Worm (Caenorhabditis elegans): ENCODE results near the gene srd-66.

srd-66 gene

ce11 chrIII:1951388-1951787 is 31.1 kb downstream of the srd-66 start, which contains the start of gene F53A3.7 (continued):
- no peak for TF ChIP-seq cebp-1 (GFP tag; IDR thresholded peaks at IDR 0.05)
- no peak for TF ChIP-seq cebp-1 (tag; optimal IDR thresholded peaks at IDR 0.05)
- no peak for TF ChIP-seq F10E7.11 (tag; optimal IDR thresholded peaks at IDR 0.05)
- no peak for TF ChIP-seq F22D6.2 (tag; optimal IDR thresholded peaks at IDR 0.05)
- no peak for TF ChIP-seq nhr-90 (tag; optimal IDR thresholded peaks at IDR 0.05)
- TF ChIP-seq sea-2 (GFP tag; IDR thresholded peaks at IDR 0.05), result no peak
- no peak for TF ChIP-seq mel-28 (tag; optimal IDR thresholded peaks at IDR 0.05; ENCODE audit: borderline replicate concordance)
- TF ChIP-seq ama-1 (optimal IDR thresholded peaks at IDR 0.05), result no peak
- TF ChIP-seq ama-1 (GFP tag; optimal IDR thresholded peaks at IDR 0.05), result peak in 1 of 2 experiments; percentile 57
- TF ChIP-seq tbp1 (GFP tag; optimal IDR thresholded peaks at IDR 0.05), result peak; percentile 17

- no peak for TF ChIP-seq rpc-1 (optimal IDR thresholded peaks at IDR 0.05)
- no peak for TF ChIP-seq rpc-1 (tag; optimal IDR thresholded peaks at IDR 0.05)
- TF ChIP-seq Y53G8AR.9 (GFP tag; conservative IDR thresholded peaks at IDR 0.05), result peak; percentile 72
- TF ChIP-seq aptf-3 (GFP tag; IDR thresholded peaks at IDR 0.05), result no peak
- no peak for TF ChIP-seq hmg-20 (GFP tag; IDR thresholded peaks at IDR 0.05)
- no peak for TF ChIP-seq F57A8.1 (GFP tag; optimal IDR thresholded peaks at IDR 0.05)
- TF ChIP-seq hlh-26 (GFP tag; conservative IDR thresholded peaks at IDR 0.05), result no peak
- TF ChIP-seq aptf-2 (GFP tag; conservative IDR thresholded peaks at IDR 0.05), result no peak
- TF ChIP-seq nfya-1 (tag; optimal IDR thresholded peaks at IDR 0.05; ENCODE audit: borderline replicate concordance, insufficient read depth), result no peak
- 0 out of 2 replicates have a peak, but pooled peaks have one; percentile 22 for TF ChIP-seq ztf-28 (GFP tag; IDR thresholded peaks at IDR 0.05)
- no peak for TF ChIP-seq tbx-9 (tag; optimal IDR thresholded peaks at IDR 0.05; ENCODE audit: borderline replicate concordance)
- TF ChIP-seq attf-5 (GFP tag; optimal IDR thresholded peaks at IDR 0.05), result peak; percentile 94
- no peak for TF ChIP-seq cebp-1 (GFP tag; IDR thresholded peaks at IDR 0.05)
- TF ChIP-seq cebp-1 (tag; optimal IDR thresholded peaks at IDR 0.05), result peak; percentile 58
- 0 out of 2 replicates have a peak, but pooled peaks have one; percentile 31 for TF ChIP-seq lir-1 (GFP tag; conservative IDR thresholded peaks at IDR 0.05)
- TF ChIP-seq somi-1 (GFP tag; optimal IDR thresholded peaks at IDR 0.05), result no peak
- peak; percentile 61 for TF ChIP-seq dox-1 (GFP tag; IDR thresholded peaks at IDR 0.05)
- TF ChIP-seq him-1 (tag; optimal IDR thresholded peaks at IDR 0.05), result no peak
- no peak for TF ChIP-seq lin-26 (GFP tag; IDR thresholded peaks at IDR 0.05)
- no peak for TF ChIP-seq Y95B8A.8 (GFP tag; IDR thresholded peaks at IDR 0.05)
- no peak for TF ChIP-seq akir-1 (GFP tag; optimal IDR thresholded peaks at IDR 0.05)
- no peak; the same call in 1 of the 2 replicates for TF ChIP-seq B0019.2 (GFP tag; conservative IDR thresholded peaks at IDR 0.05)
- peak; percentile 93 for TF ChIP-seq madf-3 (GFP tag; IDR thresholded peaks at IDR 0.05)
- peak; percentile 50 for TF ChIP-seq nhr-80 (tag; optimal IDR thresholded peaks at IDR 0.05)
- TF ChIP-seq F10E7.11 (tag; optimal IDR thresholded peaks at IDR 0.05), result no peak
- no peak for TF ChIP-seq sea-2 (GFP tag; IDR thresholded peaks at IDR 0.05)
- TF ChIP-seq Y56A3A.18 (GFP tag; IDR thresholded peaks at IDR 0.05), result no peak
- no peak for TF ChIP-seq Y67H2A.10 (GFP tag; conservative IDR thresholded peaks at IDR 0.05)
- TF ChIP-seq nhr-120 (GFP tag; IDR thresholded peaks at IDR 0.05), result no peak
- TF ChIP-seq snpc-4 (GFP tag; optimal IDR thresholded peaks at IDR 0.05), result no peak
- TF ChIP-seq snpc-4 (tag; optimal IDR thresholded peaks at IDR 0.05), result peak in 3 of 4 experiments; percentile 16 to 76 (median 48)
- TF ChIP-seq F22D6.2 (tag; optimal IDR thresholded peaks at IDR 0.05), result no peak
- TF ChIP-seq mel-28 (tag; optimal IDR thresholded peaks at IDR 0.05; ENCODE audit: borderline replicate concordance), result no peak
- TF ChIP-seq die-1 (tag; optimal IDR thresholded peaks at IDR 0.05), result no peak
- TF ChIP-seq lin-40 (tag; optimal IDR thresholded peaks at IDR 0.05), result peak; percentile 61
- TF ChIP-seq F49E8.2 (tag; optimal IDR thresholded peaks at IDR 0.05; ENCODE audit: insufficient read depth), result peak; percentile 72
- no peak for TF ChIP-seq ceh-40 (GFP tag; IDR thresholded peaks at IDR 0.05)
- TF ChIP-seq unc-130 (GFP tag; optimal IDR thresholded peaks at IDR 0.05), result no peak
- peak; percentile 49; the same call in 1 of the 2 replicates for TF ChIP-seq ceh-91 (GFP tag; IDR thresholded peaks at IDR 0.05)
- TF ChIP-seq B0035.1 (tag; optimal IDR thresholded peaks at IDR 0.05), result no peak
- TF ChIP-seq snpc-3.4 (tag; optimal IDR thresholded peaks at IDR 0.05), result peak; percentile 78
- TF ChIP-seq C17E4.6 (GFP tag; IDR thresholded peaks at IDR 0.05), result no peak
- TF ChIP-seq let-607 (tag; optimal IDR thresholded peaks at IDR 0.05), result no peak
Measured at ce11 chrIII:1950236-1950635, 32.2 kb downstream of the srd-66 start, which contains the start of the genes polh-1 and rps-22. Gene polh-1 (minus strand): TSS chrIII:1950269. Gene rps-22 (plus strand): TSS chrIII:1950535.
